Worm (Caenorhabditis elegans): Measurements from ENCODE around the gene ncs-5.

The ncs-5 gene

DNA sequence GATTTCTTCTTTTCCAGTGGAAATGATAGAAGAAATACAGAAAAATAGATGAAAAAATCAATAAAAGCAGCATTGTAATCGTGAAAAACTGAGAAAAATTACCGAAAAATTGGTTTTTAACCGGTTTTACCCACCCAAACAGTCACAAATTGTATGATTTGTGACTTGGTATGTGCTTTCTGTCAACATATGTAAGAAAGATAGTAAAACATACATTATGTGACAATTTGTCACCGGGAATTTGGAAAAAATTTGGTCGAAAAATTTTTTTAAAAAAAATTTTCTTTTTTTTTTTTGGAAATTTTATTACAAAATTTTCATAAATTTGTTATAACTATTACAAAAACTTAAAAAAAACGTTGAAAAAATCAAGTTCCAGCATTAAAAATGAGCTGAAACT, 17.6 kb downstream of the ncs-5 start, which contains the start of gene cyp-33D3:
Gene cyp-33D3, minus strand, starts transcription at position 101 of the 400 bp plus-strand sequence.
- TF ChIP-seq lin-38 (GFP tag; IDR thresholded peaks at IDR 0.05), result no peak
- TF ChIP-seq pha-4 (GFP tag; IDR thresholded peaks at IDR 0.05), result no peak
- TF ChIP-seq pha-4 (tag; optimal IDR thresholded peaks at IDR 0.05), result no peak

ce11 chrV:18838799-18839354, 19.3 kb downstream of the ncs-5 start, which contains the start of gene nhr-65:
TSS of gene nhr-65 (plus strand) at chrV:18839304.
- TF ChIP-seq Y75B8A.6 (GFP tag; IDR thresholded peaks at IDR 0.05) (no peak), nhr-28 (tag; optimal IDR thresholded peaks at IDR 0.05) (peak; percentile 48), pha-4 (GFP tag; IDR thresholded peaks at IDR 0.05) (no peak), pha-4 (tag; optimal IDR thresholded peaks at IDR 0.05) (no peak), nhr-25 (tag; optimal IDR thresholded peaks at IDR 0.05; ENCODE audit: borderline replicate concordance, insufficient read depth) (no peak), unc-39 (tag; optimal IDR thresholded peaks at IDR 0.05) (no peak), T26A8.4 (GFP tag; IDR thresholded peaks at IDR 0.05) (no peak), dmd-6 (GFP tag; IDR thresholded peaks at IDR 0.05) (peak; percentile 64), unc-130 (GFP tag; optimal IDR thresholded peaks at IDR 0.05) (no peak), F10B5.3 (tag; optimal IDR thresholded peaks at IDR 0.05) (no peak), zfp-2 (tag; optimal IDR thresholded peaks at IDR 0.05) (no peak), aly-2 (tag; optimal IDR thresholded peaks at IDR 0.05) (no peak), tra-1 (GFP tag; IDR thresholded peaks at IDR 0.05) (no peak), hmg-1.1 (GFP tag; IDR thresholded peaks at IDR 0.05) (peak; percentile 22; the same call in 1 of the 2 replicates), tag-97 (GFP tag; IDR thresholded peaks at IDR 0.05) (no peak), F49E8.2 (tag; optimal IDR thresholded peaks at IDR 0.05; ENCODE audit: borderline replicate concordance) (no peak), php-3 (GFP tag; IDR thresholded peaks at IDR 0.05) (no peak), D1046.2 (GFP tag; IDR thresholded peaks at IDR 0.05) (no peak), dve-1 (tag; optimal IDR thresholded peaks at IDR 0.05; ENCODE audit: insufficient read depth) (peak; percentile 64), gei-8 (GFP tag; optimal IDR thresholded peaks at IDR 0.05) (no peak), ZK337.2 (GFP tag; IDR thresholded peaks at IDR 0.05) (no peak), hif-1 (tag; optimal IDR thresholded peaks at IDR 0.05) (peak in 1 of 2 experiments; percentile 4), spr-3 (GFP tag; optimal IDR thresholded peaks at IDR 0.05) (no peak), hlh-11 (tag; optimal IDR thresholded peaks at IDR 0.05) (peak; percentile 47), dmd-8 (GFP tag; IDR thresholded peaks at IDR 0.05) (no peak), ceh-82 (tag; optimal IDR thresholded peaks at IDR 0.05) (no peak), mep-1 (tag; optimal IDR thresholded peaks at IDR 0.05) (peak; percentile 40), nhr-48 (tag; optimal IDR thresholded peaks at IDR 0.05) (no peak), Y105C5A.15 (GFP tag; IDR thresholded peaks at IDR 0.05) (no peak), daf-16 (GFP tag; optimal IDR thresholded peaks at IDR 0.05) (no peak), daf-16 (tag; optimal IDR thresholded peaks at IDR 0.05) (peak; percentile 71), ceh-32 (tag; optimal IDR thresholded peaks at IDR 0.05; ENCODE audit: poor library complexity) (no peak), nhr-111 (GFP tag; optimal IDR thresholded peaks at IDR 0.05) (no peak), ceh-20 (GFP tag; IDR thresholded peaks at IDR 0.05) (no peak), mdt-29 (GFP tag; IDR thresholded peaks at IDR 0.05) (no peak), lin-29 (GFP tag; IDR thresholded peaks at IDR 0.05) (no peak), ceh-28 (tag; optimal IDR thresholded peaks at IDR 0.05) (no peak), skn-1 (tag; optimal IDR thresholded peaks at IDR 0.05) (no peak), nhr-237 (tag; optimal IDR thresholded peaks at IDR 0.05) (no peak), ctbp-1 (GFP tag; IDR thresholded peaks at IDR 0.05) (no peak), Y48G9A.11 (GFP tag; IDR thresholded peaks at IDR 0.05) (no peak), egl-43 (GFP tag; IDR thresholded peaks at IDR 0.05) (no peak), madf-5 (GFP tag; IDR thresholded peaks at IDR 0.05) (no peak), mes-2 (tag; optimal IDR thresholded peaks at IDR 0.05; ENCODE audit: poor library complexity, severe bottlenecking) (peak; percentile 52), snpc-1.2 (GFP tag; IDR thresholded peaks at IDR 0.05) (no peak), daf-19 (GFP tag; conservative IDR thresholded peaks at IDR 0.05) (no peak), attf-4 (tag; optimal IDR thresholded peaks at IDR 0.05) (no peak), nhr-42 (GFP tag; IDR thresholded peaks at IDR 0.05) (no peak)

Data from whole organism, L4 larva.